Fruit fly (Drosophila melanogaster) whole organism, adult: ENCODE results near the gene CG17027.

ENCODE experiments used
- CG11617 ChIP-seq: fragments of 200-800 bp; sonication (Bioruptor generic); optimal IDR thresholded peaks from 2 replicates; lab custom pipeline; 2017; ENCODE audit warnings: mild to moderate bottlenecking, missing biosample characterization, missing genetic modification reagents, missing genetic modification characterization
- CG12768 ChIP-seq: fragments of 200-800 bp; sonication (Bioruptor generic); optimal IDR thresholded peaks from 2 replicates; lab custom pipeline; 2017; ENCODE audit warnings: missing biosample characterization, missing genetic modification characterization, mild to moderate bottlenecking, moderate library complexity, missing genetic modification reagents
- CG14711 ChIP-seq: fragments of 200-800 bp; sonication (Bioruptor generic); optimal IDR thresholded peaks from 2 replicates; lab custom pipeline; 2018; ENCODE audit warnings: missing biosample characterization, mild to moderate bottlenecking, missing genetic modification characterization, moderate library complexity
- CG1620 ChIP-seq: fragments of 200-800 bp; sonication (Bioruptor generic); optimal IDR thresholded peaks from 2 replicates; lab custom pipeline; 2016; ENCODE audit warnings: missing biosample characterization, missing genetic modification characterization
- CG33017 ChIP-seq: fragments of 200-800 bp; sonication (Bioruptor generic); optimal IDR thresholded peaks from 2 replicates; lab custom pipeline; 2018; ENCODE audit warnings: missing biosample characterization, mild to moderate bottlenecking, missing genetic modification characterization, moderate library complexity
- CG5204 ChIP-seq: fragments of 200-800 bp; sonication (Bioruptor generic); optimal IDR thresholded peaks from 2 replicates; lab custom pipeline; 2016; ENCODE audit warnings: missing biosample characterization, missing genetic modification characterization
- CG7045 ChIP-seq: fragments of 200-800 bp; sonication (Bioruptor generic); optimal IDR thresholded peaks from 2 replicates; lab custom pipeline; 2017; ENCODE audit warnings: missing biosample characterization, mild to moderate bottlenecking, missing genetic modification characterization
- CG7101 ChIP-seq: fragments of 200-800 bp; sonication (Bioruptor generic); optimal IDR thresholded peaks from 2 replicates; lab custom pipeline; 2018; ENCODE audit warnings: missing biosample characterization, mild to moderate bottlenecking, missing genetic modification characterization, moderate library complexity
- Clk ChIP-seq: fragments of 200-800 bp; sonication (Bioruptor generic); optimal IDR thresholded peaks from 2 replicates; lab custom pipeline; 2017; ENCODE audit warnings: missing biosample characterization, missing genetic modification characterization
- Crg-1 ChIP-seq: fragments of 200-800 bp; sonication (Bioruptor generic); optimal IDR thresholded peaks from 2 replicates; lab custom pipeline; 2016; ENCODE audit warnings: missing biosample characterization, missing genetic modification characterization
- Hr96 ChIP-seq: fragments of 200-800 bp; sonication (Bioruptor generic); optimal IDR thresholded peaks from 2 replicates; lab custom pipeline; 2016; ENCODE audit warnings: missing biosample characterization, missing genetic modification characterization
- Mnt ChIP-seq: fragments of 200-800 bp; sonication (Bioruptor generic); optimal IDR thresholded peaks from 2 replicates; lab custom pipeline; 2016; ENCODE audit warnings: missing biosample characterization, mild to moderate bottlenecking, missing genetic modification characterization
- bab1 ChIP-seq: fragments of 200-800 bp; sonication (Bioruptor generic); optimal IDR thresholded peaks from 3 replicates; lab custom pipeline; 2019; ENCODE audit warnings: missing biosample characterization, mild to moderate bottlenecking, missing genetic modification characterization, moderate library complexity
- cic ChIP-seq: fragments of 200-800 bp; sonication (Bioruptor generic); optimal IDR thresholded peaks from 2 replicates; lab custom pipeline; 2017; ENCODE audit warnings: missing biosample characterization, mild to moderate bottlenecking, missing genetic modification characterization, moderate library complexity
- cnc ChIP-seq, 2 experiments: fragments of >200 bp; optimal IDR thresholded peaks; 2 replicates each; lab custom pipeline; 2017
- kay ChIP-seq: fragments of 200-800 bp; sonication (Bioruptor generic); peaks from one replicate; lab custom pipeline; 2016; ENCODE audit warnings: missing biosample characterization, missing genetic modification characterization, borderline replicate concordance
- ovo ChIP-seq: fragments of 200-800 bp; sonication (Bioruptor generic); optimal IDR thresholded peaks from 2 replicates; lab custom pipeline; 2016; ENCODE audit warnings: missing biosample characterization, missing genetic modification characterization
- pad ChIP-seq: fragments of 200-800 bp; sonication (Bioruptor generic); optimal IDR thresholded peaks from 3 replicates; lab custom pipeline; 2017; ENCODE audit warnings: missing biosample characterization, missing genetic modification characterization, mild to moderate bottlenecking, moderate library complexity, missing genetic modification reagents
- tj ChIP-seq: fragments of 200-800 bp; sonication (Bioruptor generic); optimal IDR thresholded peaks from 3 replicates; lab custom pipeline; 2017; ENCODE audit warnings: missing biosample characterization, mild to moderate bottlenecking, missing genetic modification characterization, moderate library complexity
- toe ChIP-seq: fragments of 200-800 bp; sonication (Bioruptor generic); optimal IDR thresholded peaks from 2 replicates; lab custom pipeline; 2016; ENCODE audit warnings: missing biosample characterization, missing genetic modification characterization

The CG17027 gene

dm6 chr3L:15979912-15980311 is at the start of gene CG17027:
TSS of gene CG17027 (plus strand) at chr3L:15980100.
- TF ChIP-seq bab1 = no peak
- TF ChIP-seq CG12768 (GFP tag; lab: Kevin White, UChicago) = no peak
- TF ChIP-seq toe = no peak
- TF ChIP-seq cic (GFP tag; lab: Kevin White, UChicago) = peak; percentile 59
- TF ChIP-seq kay (GFP tag; lab: Kevin White, UChicago) = no peak
- TF ChIP-seq CG14711 (tag; lab: Kevin White, UChicago) = no peak
- TF ChIP-seq CG33017 = no peak
- no peak for TF ChIP-seq ovo (GFP tag; lab: Kevin White, UChicago)
- TF ChIP-seq cnc (optimal IDR thresholded peaks at IDR 0.05; lab: Kevin White, UChicago) = no peak

- TF ChIP-seq CG5204 (GFP tag; lab: Kevin White, UChicago) = no peak
Measured at dm6 chr3L:15940823-15941222, 39.1 kb upstream of the CG17027 start.

- TF ChIP-seq tj (GFP tag; lab: Kevin White, UChicago) (peak; percentile 93), CG7101 (no peak)
Measured at dm6 chr3L:15952287-15952686, 27.6 kb upstream of the CG17027 start.

dm6 chr3L:15952909-15953308 is 27.0 kb upstream of the CG17027 start:
- no peak for TF ChIP-seq CG11617 (GFP tag; lab: Kevin White, UChicago)
- no peak for TF ChIP-seq Clk (GFP tag; lab: Kevin White, UChicago)

- TF ChIP-seq bab1 = no peak
- TF ChIP-seq CG12768 (GFP tag; lab: Kevin White, UChicago) = no peak
- no peak for TF ChIP-seq kay (GFP tag; lab: Kevin White, UChicago)
- no peak for TF ChIP-seq Hr96 (GFP tag; lab: Kevin White, UChicago)
- TF ChIP-seq Mnt = no peak
- TF ChIP-seq Crg-1 = no peak
- TF ChIP-seq toe = no peak
- no peak for TF ChIP-seq CG7045 (GFP tag; lab: Kevin White, UChicago)
- no peak for TF ChIP-seq CG11617 (GFP tag; lab: Kevin White, UChicago)
- no peak for TF ChIP-seq CG14711 (tag; lab: Kevin White, UChicago)
- no peak for TF ChIP-seq cic (GFP tag; lab: Kevin White, UChicago)
- no peak for TF ChIP-seq CG33017
- TF ChIP-seq ovo (GFP tag; lab: Kevin White, UChicago) = no peak
Measured at dm6 chr3L:15953892-15954291, 26.0 kb upstream of the CG17027 start.

dm6 chr3L:15954784-15955427 is 25.0 kb upstream of the CG17027 start, which contains the start of the genes Pka-C3 and GXIVsPLA2:
TSS of gene Pka-C3 (minus strand) at chr3L:15954797.
TSS of gene GXIVsPLA2 (plus strand) at chr3L:15955096.
- TF ChIP-seq tj (GFP tag; lab: Kevin White, UChicago) (peak; percentile 73), CG7045 (GFP tag; lab: Kevin White, UChicago) (no peak), CG7101 (no peak)

- TF ChIP-seq CG1620 (GFP tag; lab: Kevin White, UChicago) = peak; percentile 90
- no peak for TF ChIP-seq cnc (optimal IDR thresholded peaks at IDR 0.05; lab: Kevin White, UChicago)
- TF ChIP-seq CG33017 = peak; percentile 64
- peak; percentile 66 for TF ChIP-seq CG11617 (GFP tag; lab: Kevin White, UChicago)
- TF ChIP-seq CG7101 = peak; percentile 77
- peak; percentile 79 for TF ChIP-seq CG12768 (GFP tag; lab: Kevin White, UChicago)
- TF ChIP-seq Mnt = peak; percentile 80
- TF ChIP-seq CG14711 (tag; lab: Kevin White, UChicago) = peak; percentile 51
- peak; percentile 95 for TF ChIP-seq Crg-1
- peak; percentile 74 for TF ChIP-seq CG5204 (GFP tag; lab: Kevin White, UChicago)
- TF ChIP-seq Hr96 (GFP tag; lab: Kevin White, UChicago) = peak; percentile 68
- TF ChIP-seq tj (GFP tag; lab: Kevin White, UChicago) = peak; percentile 43
- TF ChIP-seq cic (GFP tag; lab: Kevin White, UChicago) = peak; percentile 71
- peak; percentile 48 for TF ChIP-seq bab1
- TF ChIP-seq ovo (GFP tag; lab: Kevin White, UChicago) = peak; percentile 73
- TF ChIP-seq kay (GFP tag; lab: Kevin White, UChicago) = no peak
- peak; percentile 73 for TF ChIP-seq CG7045 (GFP tag; lab: Kevin White, UChicago)
- TF ChIP-seq Clk (GFP tag; lab: Kevin White, UChicago) = peak; percentile 41
- TF ChIP-seq toe = peak; percentile 80
- TF ChIP-seq pad = peak; percentile 70
Measured at dm6 chr3L:15956448-15957010, 23.4 kb upstream of the CG17027 start, which contains the start of gene elgi. TSS of gene elgi (plus strand) at chr3L:15956550.
